Worm (Caenorhabditis elegans): ENCODE measurements around the gene pch-2.

ce11 chrII:8130792-8131191 lies 27.4 kb upstream of the pch-2 start:
- TF ChIP-seq pes-1 (GFP tag; IDR thresholded peaks at IDR 0.05): no peak
- TF ChIP-seq ama-1 (optimal IDR thresholded peaks at IDR 0.05): no peak
- no peak for TF ChIP-seq F13C5.2 (tag; optimal IDR thresholded peaks at IDR 0.05)
- no peak for TF ChIP-seq tbx-11 (GFP tag; IDR thresholded peaks at IDR 0.05)
- TF ChIP-seq tra-4 (tag; optimal IDR thresholded peaks at IDR 0.05): no peak
- no peak for TF ChIP-seq ets-7 (tag; optimal IDR thresholded peaks at IDR 0.05)
- TF ChIP-seq hnd-1 (tag; optimal IDR thresholded peaks at IDR 0.05): no peak
